Fruit fly (Drosophila melanogaster) whole organism, pupa: ENCODE measurements around the gene SIFaR.

ENCODE experiments used
- CG14655 ChIP-seq: fragments of 200-800 bp; sonication (Bioruptor generic); optimal IDR thresholded peaks from 3 replicates; lab custom pipeline; 2017; ENCODE audit warnings: mild to moderate bottlenecking, missing biosample characterization, missing genetic modification reagents, missing genetic modification characterization
- CG15710 ChIP-seq: fragments of 200-800 bp; sonication (Bioruptor generic); optimal IDR thresholded peaks from 2 replicates; lab custom pipeline; 2018; ENCODE audit warnings: missing biosample characterization, mild to moderate bottlenecking, missing genetic modification characterization, moderate library complexity
- CG32121 ChIP-seq: fragments of 200-800 bp; sonication (Bioruptor generic); IDR thresholded peaks from 2 replicates; pipeline ENCODE4 v1.3.6; 2022; ENCODE audit warnings: missing biosample characterization, missing genetic modification characterization
- D1 ChIP-seq: fragments of 200-800 bp; sonication (Bioruptor generic); optimal IDR thresholded peaks from 2 replicates; lab custom pipeline; 2018; ENCODE audit warnings: missing biosample characterization, mild to moderate bottlenecking, missing genetic modification characterization, moderate library complexity
- Pif1A ChIP-seq: fragments of 200-800 bp; sonication (Bioruptor generic); optimal IDR thresholded peaks from 3 replicates; lab custom pipeline; 2016; ENCODE audit warnings: missing biosample characterization, missing genetic modification characterization
- gl ChIP-seq: fragments of 200-800 bp; sonication (Bioruptor generic); optimal IDR thresholded peaks from 2 replicates; lab custom pipeline; 2018; ENCODE audit warnings: missing biosample characterization, mild to moderate bottlenecking, missing genetic modification characterization
- rn ChIP-seq: fragments of 200-800 bp; sonication (Bioruptor generic); IDR thresholded peaks from 2 replicates; pipeline ENCODE4 v1.3.6; 2022; ENCODE audit warnings: missing biosample characterization, missing genetic modification characterization

dm6 chr3R:21242318-21242717, 51.5 kb downstream of the SIFaR start, which contains the start of gene CG5892:
- no peak for TF ChIP-seq CG14655 (GFP tag; lab: Kevin White, UChicago)
- TF ChIP-seq rn (GFP tag; lab: Robert Waterston, UW) = no peak
- no peak for TF ChIP-seq Pif1A (GFP tag; lab: Kevin White, UChicago)
- TF ChIP-seq gl (tag; lab: Kevin White, UChicago) = no peak
- no peak for TF ChIP-seq CG15710
- TF ChIP-seq D1 (tag; lab: Kevin White, UChicago) = no peak
- TF ChIP-seq CG32121 (GFP tag; lab: Robert Waterston, UW) = no peak
